Fruit fly (Drosophila melanogaster): ENCODE measurements around the gene CG31522.

Gene CG31522

dm6 chr3R:4484999-4485398 lies 22.3 kb upstream of the CG31522 start, which contains the start of gene Fip1 (continued):
- TF ChIP-seq CG14860 (GFP tag; IDR thresholded peaks at IDR 0.05; ENCODE audit: partially characterized antibody) (no peak), CG12744 (GFP tag; optimal IDR thresholded peaks at IDR 0.05) (no peak), chinmo (GFP tag; IDR thresholded peaks at IDR 0.05; ENCODE audit: partially characterized antibody) (no peak), CG16813 (GFP tag; IDR thresholded peaks at IDR 0.05; ENCODE audit: partially characterized antibody) (0 out of 3 replicates have a peak, but pooled peaks have one; percentile 10), CG30403 (GFP tag; optimal IDR thresholded peaks at IDR 0.05) (no peak), MBD-R2 (GFP tag; IDR thresholded peaks at IDR 0.05) (peak; percentile 72), Bteb2 (GFP tag; optimal IDR thresholded peaks at IDR 0.05) (no peak), Trl (optimal IDR thresholded peaks at IDR 0.05) (no peak), Trl (GFP tag; optimal IDR thresholded peaks at IDR 0.05) (no peak), peb (GFP tag; IDR thresholded peaks at IDR 0.05) (no peak), sna (GFP tag; IDR thresholded peaks at IDR 0.05; ENCODE audit: partially characterized antibody) (no peak), Bgb (GFP tag; IDR thresholded peaks at IDR 0.05; ENCODE audit: partially characterized antibody) (peak; percentile 32; the same call in 1 of the 2 replicates), Antp (GFP tag; optimal IDR thresholded peaks at IDR 0.05) (no peak), Adf1 (GFP tag; IDR thresholded peaks at IDR 0.05) (no peak), Meics (GFP tag; optimal IDR thresholded peaks at IDR 0.05) (no peak), CG16815 (GFP tag; optimal IDR thresholded peaks at IDR 0.05) (no peak), stc (GFP tag; IDR thresholded peaks at IDR 0.05) (no peak), bsh (GFP tag; optimal IDR thresholded peaks at IDR 0.05) (no peak), gcm (GFP tag; optimal IDR thresholded peaks at IDR 0.05) (no peak), Gsc (GFP tag; IDR thresholded peaks at IDR 0.05) (no peak), CG10209 (GFP tag; optimal IDR thresholded peaks at IDR 0.05) (no peak), Dip2 (GFP tag; IDR thresholded peaks at IDR 0.05) (no peak), CG30431 (GFP tag; optimal IDR thresholded peaks at IDR 0.05) (no peak), bowl (GFP tag; IDR thresholded peaks at IDR 0.05) (no peak), zfh2 (GFP tag; optimal IDR thresholded peaks at IDR 0.05) (no peak), ap (GFP tag; IDR thresholded peaks at IDR 0.05) (no peak), CG4617 (GFP tag; optimal IDR thresholded peaks at IDR 0.05; ENCODE audit: borderline replicate concordance) (peak; percentile 45), CG3065 (GFP tag; optimal IDR thresholded peaks at IDR 0.05) (no peak), YL-1 (GFP tag; optimal IDR thresholded peaks at IDR 0.05) (peak; percentile 22), CG10462 (GFP tag; optimal IDR thresholded peaks at IDR 0.05) (no peak), CG11696 (GFP tag; IDR thresholded peaks at IDR 0.05) (no peak), HLH3B (GFP tag; IDR thresholded peaks at IDR 0.05) (no peak), CG17328 (GFP tag; IDR thresholded peaks at IDR 0.05) (no peak), CG9797 (GFP tag; optimal IDR thresholded peaks at IDR 0.05) (peak; percentile 46), CG32767 (GFP tag; IDR thresholded peaks at IDR 0.05) (no peak), Sox102F (GFP tag; optimal IDR thresholded peaks at IDR 0.05) (no peak), CG6791 (GFP tag; IDR thresholded peaks at IDR 0.05; ENCODE audit: partially characterized antibody) (no peak), Oli (tag; optimal IDR thresholded peaks at IDR 0.05) (no peak), Bdp1 (GFP tag; optimal IDR thresholded peaks at IDR 0.05) (no peak), CG3726 (GFP tag; IDR thresholded peaks at IDR 0.05) (no peak), CG43689 (GFP tag; IDR thresholded peaks at IDR 0.05) (no peak), BtbVII (GFP tag; optimal IDR thresholded peaks at IDR 0.05) (no peak), pros (GFP tag; optimal IDR thresholded peaks at IDR 0.05) (no peak), emc (GFP tag; optimal IDR thresholded peaks at IDR 0.05) (no peak), vvl (GFP tag; IDR thresholded peaks at IDR 0.05) (no peak), Dll (GFP tag; IDR thresholded peaks at IDR 0.05; ENCODE audit: partially characterized antibody) (0 out of 4 replicates have a peak, but pooled peaks have one; percentile 39), CG17359 (tag; optimal IDR thresholded peaks at IDR 0.05) (no peak), pho (GFP tag; optimal IDR thresholded peaks at IDR 0.05) (no peak), B-H1 (GFP tag; IDR thresholded peaks at IDR 0.05) (no peak), CG8281 (tag; optimal IDR thresholded peaks at IDR 0.05) (no peak), Lpt (GFP tag; optimal IDR thresholded peaks at IDR 0.05) (no peak), Hr78 (GFP tag; optimal IDR thresholded peaks at IDR 0.05) (no peak)
